Worm (Caenorhabditis elegans): ENCODE data around the gene ntp-1.

Gene ntp-1

ce11 chrIV:7804740-7805139 lies 10.1 kb upstream of the ntp-1 start, which contains the start of gene C33H5.2:
Gene C33H5.2 (plus strand): TSS chrIV:7805040.
- no peak for TF ChIP-seq unc-62 (GFP tag; optimal IDR thresholded peaks at IDR 0.05)

- no peak for TF ChIP-seq unc-62 (GFP tag; optimal IDR thresholded peaks at IDR 0.05)
These were observed 8.6 kb upstream of the ntp-1 start, which contains the start of gene C33H5.16 for ce11 chrIV:7803250-7803649. Gene C33H5.16 (minus strand): TSS chrIV:7803350.

DNA sequence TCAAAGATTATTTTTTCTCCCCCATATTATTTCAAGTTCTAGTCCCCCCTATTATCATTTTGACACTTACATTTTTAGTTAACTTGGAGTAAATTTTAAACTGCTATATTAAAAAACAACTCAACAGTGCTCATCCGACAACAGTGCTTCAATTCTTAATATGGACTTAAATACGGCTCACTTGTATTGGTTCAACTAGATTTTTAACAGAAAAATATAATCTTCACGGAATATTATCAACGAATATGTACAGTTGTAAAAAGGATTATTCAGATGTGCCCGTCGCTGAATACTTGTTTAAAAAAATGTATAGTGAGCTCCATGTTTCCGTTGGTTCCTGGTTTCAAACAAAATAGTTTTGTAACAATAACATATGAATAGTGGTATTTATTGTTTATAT lies 5.7 kb upstream of the ntp-1 start:
- no peak for TF ChIP-seq unc-62 (GFP tag; optimal IDR thresholded peaks at IDR 0.05)

- no peak for TF ChIP-seq unc-62 (GFP tag; optimal IDR thresholded peaks at IDR 0.05)
These were observed 2.0 kb upstream of the ntp-1 start, which contains the start of gene sgo-1 for ce11 chrIV:7796432-7797113. Gene sgo-1 (minus strand): TSS chrIV:7796482.

DNA sequence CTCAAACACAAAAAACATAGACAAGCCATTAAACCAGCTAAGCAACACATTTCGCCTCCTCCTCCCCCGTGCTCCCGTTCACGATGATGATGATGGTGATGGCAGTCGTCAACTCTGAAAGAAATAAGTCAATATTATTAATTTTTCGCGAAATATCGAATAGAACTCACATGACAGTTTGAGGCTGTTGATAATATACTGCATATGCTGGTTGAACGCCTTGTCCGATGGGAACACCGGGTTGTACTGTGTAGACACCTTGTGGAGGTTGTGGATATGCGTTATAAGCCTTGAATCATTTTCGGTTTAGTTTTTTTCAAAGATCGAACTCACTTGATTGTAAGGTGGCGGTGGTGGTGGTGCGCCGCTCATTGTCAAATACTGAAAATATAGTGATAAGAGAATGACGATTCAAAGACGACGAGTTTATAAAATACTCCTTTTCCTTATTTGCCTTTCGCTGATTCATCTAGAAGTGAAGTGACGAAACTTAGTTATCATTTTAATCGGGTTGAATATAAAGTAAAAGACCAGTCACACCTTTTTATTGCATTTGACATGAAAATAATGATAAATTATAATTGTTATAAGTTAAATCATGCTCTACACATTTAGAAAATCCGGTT lies 2.7 kb downstream of the ntp-1 start, which contains the start of gene C33H5.13:
C33H5.13 (minus strand) TSS at position 443 of the 626 bp plus-strand sequence.
- no peak for TF ChIP-seq unc-62 (GFP tag; optimal IDR thresholded peaks at IDR 0.05)

DNA sequence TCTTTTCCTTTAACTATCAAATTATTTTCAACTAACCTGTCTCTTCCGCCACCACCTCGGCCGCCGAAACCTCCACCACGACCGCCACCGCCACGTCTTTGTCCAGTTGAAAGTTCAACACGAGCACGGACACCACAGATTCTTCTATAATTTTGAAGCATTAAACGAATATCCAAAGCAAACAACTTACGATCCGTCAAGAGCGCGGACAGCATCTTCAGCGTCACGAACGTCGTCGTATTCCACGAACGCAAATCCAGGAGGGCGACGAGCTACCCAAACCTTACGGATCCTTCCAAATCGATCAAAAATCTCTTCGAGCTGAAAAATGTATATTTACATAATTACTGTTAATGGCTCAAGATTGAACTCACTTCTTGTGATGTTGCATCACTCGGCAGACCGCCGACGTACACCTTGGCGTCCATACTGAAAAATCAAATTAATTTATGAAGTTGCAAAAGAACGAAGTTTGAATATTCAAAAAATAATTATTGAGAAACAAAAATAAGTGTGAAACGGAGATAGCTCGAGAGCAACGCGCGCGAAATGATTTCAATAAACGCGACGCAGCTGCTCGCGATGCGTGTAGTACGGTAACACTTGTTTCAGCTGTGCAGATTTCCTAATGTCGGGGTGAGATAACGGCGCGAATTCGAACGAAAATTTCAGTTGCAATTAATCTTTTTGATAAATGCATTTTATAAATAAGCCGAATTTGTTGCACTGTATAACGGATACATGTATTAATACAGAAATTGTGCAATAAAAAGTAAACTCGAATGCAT lies 3.6 kb downstream of the ntp-1 start, which contains the start of gene rsp-6:
rsp-6 (minus strand) TSS at position 429 of the 788 bp plus-strand sequence.
- TF ChIP-seq unc-62 (GFP tag; optimal IDR thresholded peaks at IDR 0.05) = no peak

DNA sequence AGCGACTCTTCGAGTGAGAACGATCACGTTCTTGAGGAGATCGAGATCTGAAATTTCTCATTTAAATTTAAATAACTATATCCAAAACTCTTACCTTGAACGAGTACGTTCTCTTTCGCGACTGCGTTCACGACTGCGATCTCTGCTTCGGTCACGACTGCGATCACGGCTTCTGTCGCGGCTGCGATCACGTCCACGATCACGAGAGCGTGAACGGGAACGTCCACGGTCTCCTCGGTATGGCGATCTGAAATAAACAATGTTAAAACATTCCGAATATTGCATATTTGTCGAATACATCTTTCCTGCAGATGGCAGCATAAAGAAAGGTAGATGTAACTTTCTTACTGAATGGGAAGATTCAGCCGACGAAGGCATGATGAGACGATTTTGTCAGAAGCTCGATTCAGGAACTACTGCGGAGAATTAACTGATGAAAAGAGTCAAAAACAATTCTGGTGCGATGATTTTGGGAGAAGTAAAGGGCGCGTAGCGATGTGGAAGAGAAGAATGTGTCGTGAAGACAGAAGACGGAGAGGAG lies 4.4 kb downstream of the ntp-1 start:
- no peak for TF ChIP-seq unc-62 (GFP tag; optimal IDR thresholded peaks at IDR 0.05)

DNA sequence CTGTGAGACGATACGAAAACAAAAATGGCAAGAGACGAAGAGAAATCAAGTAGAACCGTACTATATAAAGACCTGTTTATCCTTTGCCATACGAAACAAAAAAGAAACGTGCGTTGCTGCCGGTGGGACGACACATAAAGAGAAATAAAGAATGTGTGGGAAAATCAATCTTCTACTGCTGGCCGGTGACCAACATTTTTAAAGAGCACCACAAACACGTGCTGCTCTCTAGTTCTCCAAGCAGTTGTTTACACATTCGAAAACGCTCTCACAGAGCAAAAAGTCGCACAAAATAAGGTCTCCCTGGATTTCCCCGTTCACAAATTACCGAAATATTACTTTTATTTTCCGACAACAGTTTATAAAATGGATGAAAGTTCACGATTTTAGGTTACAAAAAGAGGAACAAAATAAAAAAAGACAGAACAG lies 5.1 kb downstream of the ntp-1 start, which contains the start of gene imp-3:
imp-3 (minus strand) TSS at position 93 of the 429 bp plus-strand sequence.
- TF ChIP-seq unc-62 (GFP tag; optimal IDR thresholded peaks at IDR 0.05) = no peak

DNA sequence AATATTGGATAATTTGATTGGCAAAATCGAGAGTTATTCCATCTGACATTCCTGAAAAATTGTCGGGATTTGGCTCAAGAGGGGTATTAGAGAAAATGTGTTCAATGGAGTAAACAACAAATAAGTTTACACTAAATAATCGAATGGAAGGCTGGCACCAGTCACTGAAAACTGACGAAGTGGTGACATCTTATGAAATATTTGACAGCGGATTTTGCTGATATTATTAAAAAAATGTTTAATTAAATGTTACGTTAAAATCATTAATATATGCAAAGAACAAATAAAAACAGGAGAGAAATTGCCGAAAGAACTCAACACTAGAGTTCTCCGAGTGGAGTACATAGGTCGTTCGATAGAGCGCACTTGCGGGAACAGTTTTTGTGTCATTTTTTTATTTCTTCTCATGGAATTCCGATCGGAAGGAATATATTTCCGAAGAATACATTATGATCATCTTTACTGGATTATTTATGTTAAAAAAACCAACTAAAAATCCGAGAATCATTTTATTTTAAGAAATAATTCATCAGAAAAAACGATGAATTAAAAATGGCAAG lies 9.0 kb downstream of the ntp-1 start, which contains the start of gene tag-322:
tag-322 (minus strand) TSS at position 51 of the 560 bp plus-strand sequence.
- TF ChIP-seq unc-62 (GFP tag; optimal IDR thresholded peaks at IDR 0.05) = no peak

DNA sequence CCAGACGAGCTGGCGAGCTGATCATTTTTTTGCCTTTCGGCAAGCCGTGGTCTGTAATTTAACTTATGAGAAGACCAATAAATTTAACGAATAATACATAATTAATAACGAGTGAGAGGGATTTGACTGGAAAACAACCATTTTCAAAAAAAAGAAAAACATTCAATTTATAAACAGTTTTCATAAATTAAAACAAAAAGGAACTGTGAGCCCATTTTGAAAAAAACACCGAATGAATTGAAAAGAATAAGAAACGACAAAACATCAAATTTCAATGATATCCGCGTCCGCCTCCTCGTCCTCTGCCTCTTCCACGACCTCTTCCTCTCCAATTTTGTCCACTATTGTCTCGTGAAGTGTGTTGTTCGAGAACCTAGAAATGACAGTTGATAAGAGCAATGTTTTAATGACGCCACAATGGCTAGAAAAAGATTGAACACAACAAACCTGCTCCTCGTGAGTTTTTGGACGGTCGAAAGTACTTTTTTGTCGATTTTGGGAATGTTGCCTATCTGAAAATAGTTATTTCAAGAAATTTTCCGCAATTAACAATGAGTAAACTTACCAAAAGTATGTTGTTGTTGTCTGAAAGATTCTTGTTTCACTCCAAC lies 10.7 kb downstream of the ntp-1 start, which contains the start of gene tag-321:
tag-321 (minus strand) TSS at position 51 of the 611 bp plus-strand sequence.
- no peak for TF ChIP-seq unc-62 (GFP tag; optimal IDR thresholded peaks at IDR 0.05)

- TF ChIP-seq unc-62 (GFP tag; optimal IDR thresholded peaks at IDR 0.05) = no peak
These were observed 12.3 kb downstream of the ntp-1 start, which contains the start of gene sec-10 for ce11 chrIV:7782292-7782691. Gene sec-10 (minus strand): TSS chrIV:7782499.

- no peak for TF ChIP-seq unc-62 (GFP tag; optimal IDR thresholded peaks at IDR 0.05)
These were observed 15.7 kb downstream of the ntp-1 start, which contains the start of gene rpap-3 for ce11 chrIV:7778865-7779264. Gene rpap-3 (minus strand): TSS chrIV:7778965.

DNA sequence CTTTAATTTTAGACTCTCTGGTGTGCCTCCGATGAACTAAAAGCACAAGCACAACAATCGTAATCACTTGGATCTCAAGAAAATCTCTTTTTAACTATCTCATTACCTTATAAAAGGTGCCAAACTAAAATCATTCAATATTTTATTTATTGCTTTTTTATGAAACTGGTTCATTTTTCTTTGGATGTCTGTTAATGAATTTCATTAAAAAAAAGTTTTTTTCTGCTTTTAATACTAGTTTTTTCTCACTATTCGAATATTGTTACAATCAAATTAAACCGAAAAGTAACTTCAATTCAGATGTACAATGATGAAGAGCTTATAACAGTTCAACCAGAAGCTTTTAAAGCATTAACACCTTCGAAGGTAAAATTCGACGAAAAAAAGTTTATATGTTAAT lies 18.9 kb downstream of the ntp-1 start, which contains the start of gene swd-2.1:
swd-2.1 (plus strand) TSS at position 301 of the 400 bp plus-strand sequence.
- no peak for TF ChIP-seq unc-62 (GFP tag; optimal IDR thresholded peaks at IDR 0.05)

DNA sequence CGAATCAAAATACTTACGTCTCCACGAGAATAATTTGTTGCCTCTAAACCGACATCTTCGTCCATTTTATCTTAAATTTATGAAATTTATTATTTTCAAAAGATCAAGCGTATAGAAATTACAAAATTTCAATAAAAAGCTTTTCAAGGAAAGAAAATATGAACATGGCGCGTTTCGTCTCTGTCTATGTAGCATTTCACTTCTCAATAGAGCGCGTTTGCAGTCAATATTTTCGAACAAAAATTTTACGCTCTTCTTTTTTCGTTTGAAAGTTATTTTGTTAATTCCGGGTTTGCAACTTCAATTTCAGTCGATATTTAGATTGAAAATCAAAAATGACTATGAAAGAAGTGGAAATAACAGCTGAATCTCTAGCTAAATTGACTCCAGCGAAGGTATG lies 20.4 kb downstream of the ntp-1 start, which contains the start of the genes hcf-1 and swd-2.2:
hcf-1 (minus strand) TSS at position 70 of the 400 bp plus-strand sequence.
swd-2.2 (plus strand) TSS at position 206 of the 400 bp plus-strand sequence.
- TF ChIP-seq unc-62 (GFP tag; optimal IDR thresholded peaks at IDR 0.05) = no peak

All from whole organism, dauer.